Worm (Caenorhabditis elegans): ENCODE data around the gene F45D11.14.

ce11 chrII:972850-973249 is 33.4 kb downstream of the F45D11.14 start, which contains the start of gene C32B5.15:
- TF ChIP-seq W03F9.2 (tag; optimal IDR thresholded peaks at IDR 0.05): no peak
- no peak for TF ChIP-seq dao-5 (tag; optimal IDR thresholded peaks at IDR 0.05)

Measured in whole organism, L4/young adult.